Fruit fly (Drosophila melanogaster) whole organism, embryonic: ENCODE results near the gene ovm.
A peak's percentile ranks its signal among the peaks of the same experiment; 100 is the strongest.

Experiments
- Adf1 ChIP-seq: fragments of 200-800 bp; sonication (Bioruptor generic); IDR thresholded peaks from 2 replicates; pipeline ENCODE4 v1.3.6; 2022; ENCODE audit warnings: missing biosample characterization, missing genetic modification characterization
- Aef1 ChIP-seq: fragments of 200-800 bp; sonication (Bioruptor generic); IDR thresholded peaks from 3 replicates; pipeline ENCODE4 v1.3.6; 2022; ENCODE audit warnings: missing biosample characterization, missing genetic modification characterization
- BEAF-32 ChIP-seq: fragments of 200-800 bp; sonication (Bioruptor generic); optimal IDR thresholded peaks from 3 replicates; lab custom pipeline; 2017; ENCODE audit warnings: missing biosample characterization, missing genetic modification characterization, mild to moderate bottlenecking, moderate library complexity, missing genetic modification reagents
- Bgb ChIP-seq: fragments of 200-800 bp; sonication (Bioruptor generic); IDR thresholded peaks from 2 replicates; pipeline ENCODE4 v1.3.6; 2022; ENCODE audit warnings: missing biosample characterization, missing genetic modification characterization; ENCODE audit not compliant: partially characterized antibody
- CG13624 ChIP-seq: fragments of 200-800 bp; sonication (Bioruptor generic); optimal IDR thresholded peaks from 2 replicates; lab custom pipeline; 2016; ENCODE audit warnings: missing biosample characterization, missing genetic modification characterization
- CG14710 ChIP-seq: fragments of 200-800 bp; sonication (Bioruptor generic); optimal IDR thresholded peaks from 3 replicates; lab custom pipeline; 2019; ENCODE audit warnings: missing biosample characterization, mild to moderate bottlenecking, missing genetic modification characterization, moderate library complexity
- CG15514 ChIP-seq: fragments of 200-800 bp; sonication (Bioruptor generic); optimal IDR thresholded peaks from 3 replicates; lab custom pipeline; 2017; ENCODE audit warnings: missing biosample characterization, missing genetic modification characterization, mild to moderate bottlenecking, moderate library complexity, missing genetic modification reagents
- CG1603 ChIP-seq: fragments of 200-800 bp; sonication (Bioruptor generic); optimal IDR thresholded peaks from 2 replicates; lab custom pipeline; 2019; ENCODE audit warnings: missing biosample characterization, mild to moderate bottlenecking, missing genetic modification characterization, moderate library complexity
- CG17912 ChIP-seq: fragments of 200-800 bp; sonication (Bioruptor generic); optimal IDR thresholded peaks from 2 replicates; lab custom pipeline; 2018; ENCODE audit warnings: missing biosample characterization, mild to moderate bottlenecking, missing genetic modification characterization
- CG2116 ChIP-seq: fragments of 200-800 bp; sonication (Bioruptor generic); optimal IDR thresholded peaks from 3 replicates; lab custom pipeline; 2018; ENCODE audit warnings: missing biosample characterization, mild to moderate bottlenecking, missing genetic modification characterization
- CG31388 ChIP-seq: fragments of 200-800 bp; sonication (Bioruptor generic); optimal IDR thresholded peaks from 2 replicates; lab custom pipeline; 2016; ENCODE audit warnings: missing biosample characterization, missing genetic modification characterization
- CG31441 ChIP-seq: fragments of 200-800 bp; sonication (Bioruptor generic); IDR thresholded peaks from 2 replicates; pipeline ENCODE4 v1.3.6; 2022; ENCODE audit warnings: missing biosample characterization, missing genetic modification characterization
- CG4617 ChIP-seq: fragments of 200-800 bp; sonication (Bioruptor generic); optimal IDR thresholded peaks from 3 replicates; lab custom pipeline; 2016; ENCODE audit warnings: missing biosample characterization, missing genetic modification characterization, borderline replicate concordance
- CG7987 ChIP-seq: fragments of 200-800 bp; sonication (Bioruptor generic); optimal IDR thresholded peaks from 2 replicates; lab custom pipeline; 2018; ENCODE audit warnings: missing biosample characterization, mild to moderate bottlenecking, missing genetic modification characterization, moderate library complexity
- CG8290 ChIP-seq, 3 experiments: fragments of 200-800 bp; sonication (Bioruptor generic); optimal IDR thresholded peaks; 2 replicates each; lab custom pipeline; 2016 to 2019; ENCODE audit warnings: missing biosample characterization in 3 of 3, missing genetic modification characterization in 3 of 3, mild to moderate bottlenecking in 2 of 3, moderate library complexity in 1 of 3
- CG8924 ChIP-seq: fragments of 200-800 bp; optimal IDR thresholded peaks from 3 replicates; lab custom pipeline; 2019; ENCODE audit warnings: missing biosample characterization, mild to moderate bottlenecking, missing genetic modification characterization, moderate library complexity
- Dek ChIP-seq: fragments of 200-800 bp; sonication (Bioruptor generic); optimal IDR thresholded peaks from 3 replicates; lab custom pipeline; 2019; ENCODE audit warnings: missing biosample characterization, mild to moderate bottlenecking, missing genetic modification characterization, moderate library complexity
- Ets97D ChIP-seq: fragments of 200-800 bp; sonication (Bioruptor generic); optimal IDR thresholded peaks from 3 replicates; lab custom pipeline; 2016; ENCODE audit warnings: missing biosample characterization, missing genetic modification characterization
- Hr39 ChIP-seq: fragments of >200 bp; optimal IDR thresholded peaks from 2 replicates; lab custom pipeline; 2017
- Lhr ChIP-seq: fragments of 200-800 bp; sonication (Bioruptor generic); optimal IDR thresholded peaks from 3 replicates; lab custom pipeline; 2017; ENCODE audit warnings: mild to moderate bottlenecking, missing biosample characterization, missing genetic modification reagents, missing genetic modification characterization
- NC2β ChIP-seq: fragments of 200-800 bp; sonication (Bioruptor generic); optimal IDR thresholded peaks from 2 replicates; lab custom pipeline; 2016; ENCODE audit warnings: missing biosample characterization, missing genetic modification characterization
- Neu2 ChIP-seq: fragments of 200-800 bp; sonication (Bioruptor generic); optimal IDR thresholded peaks from 3 replicates; lab custom pipeline; 2016; ENCODE audit warnings: missing biosample characterization, missing genetic modification characterization, borderline replicate concordance
- Sin3A ChIP-seq: fragments of >200 bp; optimal IDR thresholded peaks from 2 replicates; lab custom pipeline; 2018
- Sry-δ ChIP-seq: fragments of 200-800 bp; sonication (Bioruptor generic); optimal IDR thresholded peaks from 2 replicates; lab custom pipeline; 2016; ENCODE audit warnings: missing biosample characterization, missing genetic modification characterization
- Xrp1 ChIP-seq: fragments of 200-800 bp; sonication (Bioruptor generic); IDR thresholded peaks from 2 replicates; pipeline ENCODE4 v1.3.6; 2022; ENCODE audit warnings: missing biosample characterization, missing genetic modification characterization
- YL-1 ChIP-seq: fragments of 200-800 bp; sonication (Bioruptor generic); optimal IDR thresholded peaks from 3 replicates; lab custom pipeline; 2017; ENCODE audit warnings: missing biosample characterization, mild to moderate bottlenecking, missing genetic modification characterization
- amos ChIP-seq: fragments of 200-800 bp; sonication (Bioruptor generic); IDR thresholded peaks from 2 replicates; pipeline ENCODE4 v1.3.6; 2022; ENCODE audit warnings: missing biosample characterization, missing genetic modification characterization; ENCODE audit not compliant: partially characterized antibody
- az2 ChIP-seq: fragments of 200-800 bp; sonication (Bioruptor generic); optimal IDR thresholded peaks from 3 replicates; lab custom pipeline; 2016; ENCODE audit warnings: missing biosample characterization, missing genetic modification characterization
- bigmax ChIP-seq: fragments of 200-800 bp; sonication (Bioruptor generic); optimal IDR thresholded peaks from 2 replicates; lab custom pipeline; 2018; ENCODE audit warnings: missing biosample characterization, mild to moderate bottlenecking, missing genetic modification characterization
- bsh ChIP-seq, 2 experiments: fragments of 200-800 bp; sonication (Bioruptor generic); optimal IDR thresholded peaks; 2 replicates each; lab custom pipeline; 2017 to 2018; ENCODE audit warnings: mild to moderate bottlenecking in 2 of 2, missing biosample characterization in 2 of 2, missing genetic modification characterization in 2 of 2, moderate library complexity in 1 of 2
- cas ChIP-seq: fragments of 200-800 bp; sonication (Bioruptor generic); IDR thresholded peaks from 2 replicates; pipeline ENCODE4 v1.3.6; 2022; ENCODE audit warnings: missing biosample characterization, missing genetic modification characterization
- cg ChIP-seq: fragments of 200-800 bp; sonication (Bioruptor generic); optimal IDR thresholded peaks from 3 replicates; lab custom pipeline; 2019; ENCODE audit warnings: missing biosample characterization, mild to moderate bottlenecking, missing genetic modification characterization, moderate library complexity
- chn ChIP-seq: fragments of 200-800 bp; sonication (Bioruptor generic); optimal IDR thresholded peaks from 2 replicates; lab custom pipeline; 2016; ENCODE audit warnings: missing biosample characterization, missing genetic modification characterization
- crp ChIP-seq, 2 experiments: fragments of 200-800 bp; sonication (Bioruptor generic); optimal IDR thresholded peaks; 2 replicates in 1 of 2; 3 replicates in 1 of 2; lab custom pipeline; 2017; ENCODE audit warnings: missing biosample characterization in 2 of 2, missing genetic modification characterization in 2 of 2, mild to moderate bottlenecking in 1 of 2, moderate library complexity in 1 of 2
- dm ChIP-seq: fragments of 200-800 bp; sonication (Bioruptor generic); optimal IDR thresholded peaks from 3 replicates; lab custom pipeline; 2016; ENCODE audit warnings: missing biosample characterization, missing genetic modification characterization
- eve ChIP-seq, 2 experiments: fragments of >200 bp; optimal IDR thresholded peaks; 2 replicates each; lab custom pipeline; 2017; ENCODE audit warnings: missing biosample characterization in 2 of 2, missing genetic modification characterization in 2 of 2
- grau ChIP-seq: fragments of 200-800 bp; optimal IDR thresholded peaks from 3 replicates; lab custom pipeline; 2019; ENCODE audit warnings: missing biosample characterization, mild to moderate bottlenecking, missing genetic modification characterization, moderate library complexity
- hkb ChIP-seq, 2 experiments: fragments of 200-800 bp in 1 of 2; fragments of >200 bp in 1 of 2; sonication (Bioruptor generic) in 1 of 2; IDR thresholded peaks in 1 of 2; optimal IDR thresholded peaks in 1 of 2; 2 replicates each; pipeline versions ENCODE4 v1.3.6 to Lab custom; 2017 to 2022; ENCODE audit warnings: missing biosample characterization in 1 of 2, missing genetic modification characterization in 1 of 2
- insv ChIP-seq, 2 experiments: fragments of 200-800 bp; sonication (Bioruptor generic); optimal IDR thresholded peaks; 3 replicates each; lab custom pipeline; 2016 to 2018; ENCODE audit warnings: missing biosample characterization in 2 of 2, missing genetic modification characterization in 2 of 2
- lbe ChIP-seq: fragments of 200-800 bp; sonication (Bioruptor generic); optimal IDR thresholded peaks from 2 replicates; lab custom pipeline; 2016; ENCODE audit warnings: missing biosample characterization, mild to moderate bottlenecking, missing genetic modification characterization
- nmo ChIP-seq: fragments of 200-800 bp; sonication (Bioruptor generic); optimal IDR thresholded peaks from 2 replicates; lab custom pipeline; 2018; ENCODE audit warnings: missing biosample characterization, mild to moderate bottlenecking, missing genetic modification characterization, moderate library complexity
- nom ChIP-seq: fragments of 200-800 bp; sonication (Bioruptor generic); optimal IDR thresholded peaks from 2 replicates; lab custom pipeline; 2017; ENCODE audit warnings: missing biosample characterization, missing genetic modification characterization, mild to moderate bottlenecking, moderate library complexity, missing genetic modification reagents
- p53 ChIP-seq: fragments of 200-800 bp; sonication (Bioruptor generic); optimal IDR thresholded peaks from 2 replicates; lab custom pipeline; 2016; ENCODE audit warnings: missing biosample characterization, missing genetic modification characterization
- pum ChIP-seq: fragments of 200-800 bp; sonication (Bioruptor generic); optimal IDR thresholded peaks from 2 replicates; lab custom pipeline; 2016; ENCODE audit warnings: missing biosample characterization, missing genetic modification characterization
- sens ChIP-seq: fragments of 200-800 bp; sonication (Bioruptor generic); peaks from one replicate; lab custom pipeline; 2016; ENCODE audit warnings: missing biosample characterization, missing genetic modification characterization
- seq ChIP-seq: fragments of 200-800 bp; sonication (Bioruptor generic); IDR thresholded peaks from 2 replicates; pipeline ENCODE4 v1.3.6; 2022; ENCODE audit warnings: missing biosample characterization, missing genetic modification characterization
- sqz ChIP-seq: fragments of 200-800 bp; sonication (Bioruptor generic); optimal IDR thresholded peaks from 3 replicates; lab custom pipeline; 2018; ENCODE audit warnings: missing biosample characterization, mild to moderate bottlenecking, missing genetic modification characterization
- sug ChIP-seq: fragments of 200-800 bp; optimal IDR thresholded peaks from 2 replicates; lab custom pipeline; 2019; ENCODE audit warnings: missing biosample characterization, mild to moderate bottlenecking, missing genetic modification characterization, moderate library complexity
- vfl ChIP-seq: fragments of 200-800 bp; sonication (Bioruptor generic); optimal IDR thresholded peaks from 2 replicates; lab custom pipeline; 2016; ENCODE audit warnings: missing biosample characterization, missing genetic modification characterization

The ovm gene

DNA sequence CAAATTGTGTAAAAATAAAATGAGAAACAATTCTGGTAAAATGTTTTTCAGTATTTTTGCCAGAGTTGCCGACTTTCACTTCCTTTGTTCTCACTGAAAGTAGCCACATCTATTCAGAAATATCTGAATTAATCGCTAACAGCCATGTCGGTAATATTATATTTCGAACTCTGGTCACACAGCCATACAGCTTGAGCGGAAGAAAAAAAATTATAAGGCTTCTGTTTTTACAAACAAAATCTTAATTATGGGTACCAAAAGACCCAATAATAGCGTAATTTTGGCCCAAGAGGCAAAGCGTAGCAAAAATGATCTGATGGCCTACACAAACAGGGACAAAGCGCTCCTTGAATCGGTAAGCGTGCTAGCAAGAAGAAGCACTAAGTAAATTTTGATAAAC, 15.2 kb upstream of the ovm start, which contains the start of gene CG3436 (continued):
- TF ChIP-seq nmo (GFP tag; lab: Kevin White, UChicago) (peak; percentile 56), hkb (optimal IDR thresholded peaks at IDR 0.05; lab: Kevin White, UChicago) (peak; percentile 42), hkb (GFP tag; IDR thresholded peaks at IDR 0.05; lab: Robert Waterston, UW) (no peak), CG8290 (GFP tag; optimal IDR thresholded peaks at IDR 0.05; lab: Kevin White, UChicago) (no peak), CG8290 (tag; optimal IDR thresholded peaks at IDR 0.05; lab: Kevin White, UChicago) (peak in 1 of 2 experiments; percentile 38), Dek (tag; lab: Kevin White, UChicago) (no peak), NC2β (GFP tag; lab: Kevin White, UChicago) (peak; percentile 12), CG13624 (GFP tag; lab: Kevin White, UChicago) (peak; percentile 14), lbe (peak; percentile 11), insv (GFP tag; optimal IDR thresholded peaks at IDR 0.05; lab: Kevin White, UChicago) (peak in 1 of 2 experiments; percentile 4), pum (GFP tag; lab: Kevin White, UChicago) (no peak), CG31388 (GFP tag; lab: Kevin White, UChicago) (no peak), YL-1 (GFP tag; lab: Kevin White, UChicago) (peak; percentile 62), amos (no peak), CG4617 (GFP tag; lab: Kevin White, UChicago) (peak; percentile 96), vfl (GFP tag; lab: Kevin White, UChicago) (no peak), sens (peak; percentile 67), Lhr (GFP tag; lab: Kevin White, UChicago) (peak; percentile 52), Sry-δ (peak; percentile 58), CG17912 (peak; percentile 34), grau (peak; percentile 24), nom (GFP tag; lab: Kevin White, UChicago) (peak; percentile 5)

DNA sequence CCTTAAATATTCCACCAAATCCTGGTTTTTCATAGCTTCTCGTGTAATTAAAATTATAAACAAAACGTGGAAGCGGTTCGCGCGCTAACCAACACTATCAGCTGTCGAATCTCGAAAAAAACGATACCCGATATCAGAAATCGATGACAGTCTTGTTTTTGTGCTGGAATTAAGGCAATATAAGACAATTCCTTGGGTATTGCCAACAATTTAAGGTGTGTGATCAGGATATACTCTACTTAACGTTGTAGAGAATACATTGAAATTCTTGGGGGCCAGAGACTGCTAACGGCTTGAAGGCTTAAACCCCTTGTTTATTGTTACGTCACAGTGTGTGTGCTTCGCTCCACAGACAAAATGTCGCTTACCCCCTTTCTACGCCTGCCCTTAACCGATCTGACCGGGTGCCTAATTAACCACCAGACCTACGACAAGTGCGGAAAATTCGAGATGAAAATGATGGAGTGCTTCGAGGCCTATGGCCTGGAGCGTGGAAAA, 14.5 kb upstream of the ovm start, which contains the start of gene Pus10:
Gene Pus10, minus strand, starts transcription at position 91 of the 498 bp plus-strand sequence.
- TF ChIP-seq crp (GFP tag; optimal IDR thresholded peaks at IDR 0.05; lab: Kevin White, UChicago) (peak; percentile 54 to 92), Adf1 (no peak), dm (peak; percentile 82), CG8924 (tag; lab: Kevin White, UChicago) (peak; percentile 65), chn (peak; percentile 47), Sin3A (lab: Kevin White, UChicago) (peak; percentile 20), CG31441 (GFP tag; lab: Robert Waterston, UW) (no peak), CG15514 (GFP tag; lab: Kevin White, UChicago) (peak; percentile 54), Neu2 (GFP tag; lab: Kevin White, UChicago) (peak; percentile 8), Xrp1 (GFP tag; lab: Robert Waterston, UW) (no peak), cas (no peak), sqz (GFP tag; lab: Kevin White, UChicago) (peak; percentile 99), seq (GFP tag; lab: Robert Waterston, UW) (no peak), az2 (GFP tag; lab: Kevin White, UChicago) (no peak), bigmax (GFP tag; lab: Kevin White, UChicago) (no peak), CG1603 (tag; lab: Kevin White, UChicago) (peak; percentile 14), CG2116 (peak; percentile 39), eve (GFP tag; optimal IDR thresholded peaks at IDR 0.05; lab: Kevin White, UChicago) (no peak), Bgb (GFP tag; lab: Robert Waterston, UW) (no peak), CG7987 (GFP tag; lab: Kevin White, UChicago) (peak; percentile 14), Aef1 (no peak), BEAF-32 (peak; percentile 23), p53 (GFP tag; lab: Kevin White, UChicago) (no peak), cg (GFP tag; lab: Kevin White, UChicago) (peak; percentile 2), sug (tag; lab: Kevin White, UChicago) (peak; percentile 16), CG14710 (tag; lab: Kevin White, UChicago) (peak; percentile 5), Hr39 (no peak), Ets97D (GFP tag; lab: Kevin White, UChicago) (peak; percentile 27), Sry-δ (peak; percentile 40), bsh (GFP tag; optimal IDR thresholded peaks at IDR 0.05; lab: Kevin White, UChicago) (peak in 1 of 2 experiments; percentile 10)
